Worm (Caenorhabditis elegans) whole organism, midembryonic: ENCODE measurements around the gene ZK896.4.

ENCODE experiments used
- T22C8.4 ChIP-seq: fragments of 200-800 bp; sonication (Bioruptor generic); IDR thresholded peaks from 2 replicates; pipeline ENCODE4 v1.3.6; 2022; ENCODE audit warnings: missing genetic modification characterization, missing compliant biosample characterization
- cog-1 ChIP-seq: sonication (generic microtip); optimal IDR thresholded peaks from 2 replicates; lab custom pipeline; 2016; ENCODE audit warnings: missing genetic modification characterization, missing compliant biosample characterization
- flt-1 ChIP-seq: fragments of 200-800 bp; sonication (Bioruptor generic); IDR thresholded peaks from 2 replicates; pipeline ENCODE4 v1.3.6; 2022; ENCODE audit warnings: missing genetic modification characterization, missing compliant biosample characterization
- klf-2 ChIP-seq: fragments of 200-800 bp; sonication (Bioruptor generic); conservative IDR thresholded peaks from 2 replicates; pipeline ENCODE4 v1.3.6; 2022; ENCODE audit warnings: missing genetic modification reagents, missing genetic modification characterization, missing compliant biosample characterization
- med-1 ChIP-seq: sonication (generic microtip); optimal IDR thresholded peaks from 2 replicates; lab custom pipeline; 2017; ENCODE audit warnings: missing genetic modification characterization, mild to moderate bottlenecking, missing compliant biosample characterization, antibody characterized with exemption, missing genetic modification reagents; ENCODE audit not compliant: insufficient read depth
- ref-1 ChIP-seq: fragments of 200-800 bp; sonication (Bioruptor generic); conservative IDR thresholded peaks from 2 replicates; pipeline ENCODE4 v1.3.6; 2022; ENCODE audit warnings: missing genetic modification reagents, missing genetic modification characterization, missing compliant biosample characterization
- tab-1 ChIP-seq: fragments of 200-800 bp; sonication (Bioruptor generic); IDR thresholded peaks from 2 replicates; pipeline ENCODE4 v1.3.6; 2022; ENCODE audit warnings: missing genetic modification characterization, missing compliant biosample characterization
- ztf-23 ChIP-seq: fragments of 200-800 bp; sonication (Bioruptor generic); IDR thresholded peaks from 2 replicates; pipeline ENCODE4 v1.3.6; 2022; ENCODE audit warnings: missing genetic modification reagents, missing genetic modification characterization, missing compliant biosample characterization
- ztf-29 ChIP-seq: fragments of 200-800 bp; sonication (Bioruptor generic); IDR thresholded peaks from 2 replicates; pipeline ENCODE4 v1.3.6; 2022; ENCODE audit warnings: missing genetic modification reagents, missing genetic modification characterization, missing compliant biosample characterization

ZK896.4 gene

ce11 chrIV:12845596-12845995, 37.5 kb downstream of the ZK896.4 start, which contains the start of gene txt-19:
Gene txt-19, plus strand, starts transcription at chrIV:12845899.
- no peak for TF ChIP-seq ref-1 (GFP tag; lab: Robert Waterston, UW)
- TF ChIP-seq med-1, result no peak
- no peak for TF ChIP-seq cog-1 (tag; lab: Kevin White, UChicago)
- no peak for TF ChIP-seq ztf-23
- TF ChIP-seq T22C8.4, result no peak
- TF ChIP-seq klf-2 (GFP tag; lab: Robert Waterston, UW), result no peak
- no peak for TF ChIP-seq ztf-29 (GFP tag; lab: Robert Waterston, UW)
- TF ChIP-seq tab-1 (GFP tag; lab: Robert Waterston, UW), result no peak
- TF ChIP-seq flt-1, result no peak

ce11 chrIV:12842895-12843294, 40.2 kb downstream of the ZK896.4 start:
- TF ChIP-seq cog-1 (tag; lab: Kevin White, UChicago), result no peak
- TF ChIP-seq flt-1, result no peak
- no peak for TF ChIP-seq ztf-23
- no peak for TF ChIP-seq tab-1 (GFP tag; lab: Robert Waterston, UW)
- no peak for TF ChIP-seq ref-1 (GFP tag; lab: Robert Waterston, UW)

- TF ChIP-seq tab-1 (GFP tag; lab: Robert Waterston, UW) (no peak), ztf-29 (GFP tag; lab: Robert Waterston, UW) (no peak), cog-1 (tag; lab: Kevin White, UChicago) (no peak)
Measured at ce11 chrIV:12842121-12842520, 41.0 kb downstream of the ZK896.4 start.

ce11 chrIV:12840873-12841272, 42.2 kb downstream of the ZK896.4 start:
- TF ChIP-seq ztf-29 (GFP tag; lab: Robert Waterston, UW) (no peak), T22C8.4 (no peak), ztf-23 (no peak), klf-2 (GFP tag; lab: Robert Waterston, UW) (no peak), flt-1 (no peak), cog-1 (tag; lab: Kevin White, UChicago) (no peak), tab-1 (GFP tag; lab: Robert Waterston, UW) (no peak), med-1 (no peak), ref-1 (GFP tag; lab: Robert Waterston, UW) (no peak)

ce11 chrIV:12840348-12840747, 42.7 kb downstream of the ZK896.4 start:
- TF ChIP-seq ztf-29 (GFP tag; lab: Robert Waterston, UW) (no peak), med-1 (no peak), ztf-23 (no peak), tab-1 (GFP tag; lab: Robert Waterston, UW) (no peak), ref-1 (GFP tag; lab: Robert Waterston, UW) (no peak), cog-1 (tag; lab: Kevin White, UChicago) (no peak), klf-2 (GFP tag; lab: Robert Waterston, UW) (no peak), T22C8.4 (no peak), flt-1 (no peak)

ce11 chrIV:12836208-12836607, 46.9 kb downstream of the ZK896.4 start, which contains the start of gene M02B1.3:
Gene M02B1.3, plus strand, starts transcription at chrIV:12836508.
- TF ChIP-seq klf-2 (GFP tag; lab: Robert Waterston, UW) (no peak), tab-1 (GFP tag; lab: Robert Waterston, UW) (no peak), med-1 (no peak), cog-1 (tag; lab: Kevin White, UChicago) (no peak), flt-1 (no peak), ref-1 (GFP tag; lab: Robert Waterston, UW) (no peak), T22C8.4 (no peak), ztf-29 (GFP tag; lab: Robert Waterston, UW) (no peak), ztf-23 (no peak)

- TF ChIP-seq flt-1 (no peak), med-1 (no peak), ztf-29 (GFP tag; lab: Robert Waterston, UW) (no peak), klf-2 (GFP tag; lab: Robert Waterston, UW) (no peak), T22C8.4 (no peak), tab-1 (GFP tag; lab: Robert Waterston, UW) (no peak), cog-1 (tag; lab: Kevin White, UChicago) (no peak), ztf-23 (no peak), ref-1 (GFP tag; lab: Robert Waterston, UW) (no peak)
Measured at ce11 chrIV:12835363-12835762, 47.7 kb downstream of the ZK896.4 start.

- no peak for TF ChIP-seq med-1
- no peak for TF ChIP-seq T22C8.4
- TF ChIP-seq ztf-29 (GFP tag; lab: Robert Waterston, UW), result no peak
- no peak for TF ChIP-seq ztf-23
- no peak for TF ChIP-seq cog-1 (tag; lab: Kevin White, UChicago)
Measured at ce11 chrIV:12834417-12834731, 48.7 kb downstream of the ZK896.4 start.

ce11 chrIV:12833698-12834416, 49.2 kb downstream of the ZK896.4 start:
- TF ChIP-seq klf-2 (GFP tag; lab: Robert Waterston, UW), result no peak
- TF ChIP-seq ztf-29 (GFP tag; lab: Robert Waterston, UW), result no peak

ce11 chrIV:12831609-12832500, 51.2 kb downstream of the ZK896.4 start:
- TF ChIP-seq cog-1 (tag; lab: Kevin White, UChicago), result no peak
- TF ChIP-seq klf-2 (GFP tag; lab: Robert Waterston, UW), result no peak
- TF ChIP-seq flt-1, result no peak
- no peak for TF ChIP-seq ztf-23
- no peak for TF ChIP-seq ztf-29 (GFP tag; lab: Robert Waterston, UW)
- no peak for TF ChIP-seq med-1
- no peak for TF ChIP-seq tab-1 (GFP tag; lab: Robert Waterston, UW)
- TF ChIP-seq T22C8.4, result no peak
- TF ChIP-seq ref-1 (GFP tag; lab: Robert Waterston, UW), result no peak
